Fruit fly (Drosophila melanogaster): ENCODE measurements around the gene btl.

btl gene

DNA sequence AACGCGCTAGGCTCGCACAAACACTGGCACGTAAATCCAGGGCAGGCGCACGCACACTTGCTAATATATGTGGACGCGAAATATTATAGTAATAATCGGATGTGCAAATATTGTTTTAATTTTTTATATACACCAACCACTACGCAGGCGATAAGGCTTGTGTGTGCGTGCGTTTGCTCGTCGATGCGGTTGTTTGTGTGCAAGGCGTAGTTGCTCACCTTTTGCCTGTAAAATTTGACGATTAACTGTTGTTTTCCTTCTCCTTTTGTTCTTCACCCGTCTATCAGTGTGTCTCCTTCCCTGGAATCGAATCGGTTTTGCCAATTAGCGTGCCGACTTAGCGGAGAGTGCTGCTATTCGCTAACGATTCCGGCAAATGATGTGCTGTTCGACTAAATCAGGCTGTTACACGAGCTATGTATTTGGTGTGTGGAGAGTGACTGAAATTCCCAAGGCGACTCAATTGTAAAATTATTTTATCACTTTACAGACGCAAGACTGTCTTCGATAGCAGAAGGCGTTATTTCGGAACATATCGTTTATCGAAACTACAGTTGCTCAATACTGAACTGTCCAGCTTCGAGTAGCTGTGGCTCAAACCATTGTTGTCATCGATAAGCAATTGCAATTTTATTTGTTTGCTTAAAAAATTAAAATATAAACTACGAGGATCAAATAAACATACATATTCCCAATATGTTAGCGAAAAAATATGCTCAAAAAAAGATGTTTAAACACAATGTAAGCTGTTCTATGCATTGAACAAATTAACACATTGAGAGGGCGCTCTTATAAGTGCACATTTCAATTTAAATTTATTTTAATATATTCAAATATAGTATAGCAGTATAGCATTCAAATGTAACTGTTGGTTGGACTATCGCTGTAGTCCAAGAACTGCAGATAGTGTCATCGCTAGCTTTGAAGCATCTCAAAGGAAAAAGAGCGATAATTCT lies 44.1 kb upstream of the btl start, which contains the start of the genes CG6650 and endos (continued):
- no peak for TF ChIP-seq eyg (GFP tag; optimal IDR thresholded peaks at IDR 0.05)
- no peak for TF ChIP-seq sens-2 (GFP tag; IDR thresholded peaks at IDR 0.05)
- TF ChIP-seq GATAe (GFP tag; conservative IDR thresholded peaks at IDR 0.05) = no peak
- TF ChIP-seq CG13624 (GFP tag; optimal IDR thresholded peaks at IDR 0.05) = peak; percentile 4
- TF ChIP-seq BtbVII (GFP tag; optimal IDR thresholded peaks at IDR 0.05) = no peak
- peak; percentile 16 for TF ChIP-seq CG1233 (GFP tag; optimal IDR thresholded peaks at IDR 0.05)
- peak; percentile 45 for TF ChIP-seq Lhr (GFP tag; optimal IDR thresholded peaks at IDR 0.05)
- TF ChIP-seq Doc3 (GFP tag; IDR thresholded peaks at IDR 0.05; ENCODE audit: partially characterized antibody) = peak; percentile 65; the same call in 2 of the 3 replicates
- peak; percentile 42 for TF ChIP-seq CG2129 (GFP tag; IDR thresholded peaks at IDR 0.05; ENCODE audit: partially characterized antibody)
- peak; percentile 43 for TF ChIP-seq exex (tag; optimal IDR thresholded peaks at IDR 0.05)
- no peak for TF ChIP-seq fu2 (GFP tag; optimal IDR thresholded peaks at IDR 0.05)
- TF ChIP-seq salm (tag; optimal IDR thresholded peaks at IDR 0.05) = no peak
- TF ChIP-seq sob (GFP tag; IDR thresholded peaks at IDR 0.05) = 0 out of 2 replicates have a peak, but pooled peaks have one; percentile 23
- TF ChIP-seq CG4707 (GFP tag; optimal IDR thresholded peaks at IDR 0.05) = peak; percentile 41
- no peak for TF ChIP-seq CG5180 (GFP tag; optimal IDR thresholded peaks at IDR 0.05)
- TF ChIP-seq Atf-2 (GFP tag; optimal IDR thresholded peaks at IDR 0.05) = no peak
- TF ChIP-seq CG8765 (GFP tag; IDR thresholded peaks at IDR 0.05) = no peak
- TF ChIP-seq NC2α (GFP tag; optimal IDR thresholded peaks at IDR 0.05) = no peak
- TF ChIP-seq lilli (GFP tag; optimal IDR thresholded peaks at IDR 0.05) = peak; percentile 9
- peak; percentile 32 for TF ChIP-seq CG12104 (GFP tag; optimal IDR thresholded peaks at IDR 0.05)
- TF ChIP-seq knrl (GFP tag; IDR thresholded peaks at IDR 0.05; ENCODE audit: partially characterized antibody) = peak; percentile 80
- TF ChIP-seq D (optimal IDR thresholded peaks at IDR 0.05) = no peak
- no peak for TF ChIP-seq D (GFP tag; optimal IDR thresholded peaks at IDR 0.05)
- peak; percentile 85 for TF ChIP-seq Sry-δ (GFP tag; optimal IDR thresholded peaks at IDR 0.05)
- TF ChIP-seq Dip2 (GFP tag; IDR thresholded peaks at IDR 0.05) = no peak
- peak; percentile 68 for TF ChIP-seq inv (GFP tag; IDR thresholded peaks at IDR 0.05; ENCODE audit: partially characterized antibody)
- no peak for TF ChIP-seq run (tag; optimal IDR thresholded peaks at IDR 0.05)
- peak; percentile 36 for TF ChIP-seq CG17186 (GFP tag; optimal IDR thresholded peaks at IDR 0.05)
- no peak for TF ChIP-seq CG2875 (GFP tag; optimal IDR thresholded peaks at IDR 0.05)
- no peak for TF ChIP-seq CG8281 (tag; optimal IDR thresholded peaks at IDR 0.05)
- TF ChIP-seq Stat92E (GFP tag; optimal IDR thresholded peaks at IDR 0.05) = peak in 1 of 3 experiments; percentile 2
- peak; percentile 11 for TF ChIP-seq pho (GFP tag; optimal IDR thresholded peaks at IDR 0.05)
- TF ChIP-seq MTF-1 (GFP tag; optimal IDR thresholded peaks at IDR 0.05; ENCODE audit: borderline replicate concordance) = no peak
- no peak for TF ChIP-seq CG7357 (GFP tag; IDR thresholded peaks at IDR 0.05)
- TF ChIP-seq D19A (tag; optimal IDR thresholded peaks at IDR 0.05) = peak; percentile 27
- peak; percentile 45 for TF ChIP-seq grau (tag; optimal IDR thresholded peaks at IDR 0.05)
- TF ChIP-seq onecut (GFP tag; IDR thresholded peaks at IDR 0.05) = no peak
- TF ChIP-seq CG1792 (GFP tag; optimal IDR thresholded peaks at IDR 0.05) = no peak
- peak; percentile 16 for TF ChIP-seq kay (GFP tag; optimal IDR thresholded peaks at IDR 0.05)
- peak; percentile 7 for TF ChIP-seq gcm (GFP tag; optimal IDR thresholded peaks at IDR 0.05)
- no peak for TF ChIP-seq ash1 (GFP tag; optimal IDR thresholded peaks at IDR 0.05)
- TF ChIP-seq CG11723 (GFP tag; optimal IDR thresholded peaks at IDR 0.05) = no peak
- TF ChIP-seq ewg (GFP tag; optimal IDR thresholded peaks at IDR 0.05) = no peak
- peak; percentile 60 for TF ChIP-seq mirr (GFP tag; optimal IDR thresholded peaks at IDR 0.05)
- TF ChIP-seq CG10267 (tag; optimal IDR thresholded peaks at IDR 0.05) = peak; percentile 86
- no peak for TF ChIP-seq bcd (GFP tag; optimal IDR thresholded peaks at IDR 0.05)
- peak; percentile 39; the same call in 1 of the 3 replicates for TF ChIP-seq CG11456 (GFP tag; IDR thresholded peaks at IDR 0.05)
- 0 out of 3 replicates have a peak, but pooled peaks have one; percentile 15 for TF ChIP-seq ci (GFP tag; IDR thresholded peaks at IDR 0.05)
